Fruit fly (Drosophila melanogaster): Measurements from ENCODE around the gene CG7924.

DNA sequence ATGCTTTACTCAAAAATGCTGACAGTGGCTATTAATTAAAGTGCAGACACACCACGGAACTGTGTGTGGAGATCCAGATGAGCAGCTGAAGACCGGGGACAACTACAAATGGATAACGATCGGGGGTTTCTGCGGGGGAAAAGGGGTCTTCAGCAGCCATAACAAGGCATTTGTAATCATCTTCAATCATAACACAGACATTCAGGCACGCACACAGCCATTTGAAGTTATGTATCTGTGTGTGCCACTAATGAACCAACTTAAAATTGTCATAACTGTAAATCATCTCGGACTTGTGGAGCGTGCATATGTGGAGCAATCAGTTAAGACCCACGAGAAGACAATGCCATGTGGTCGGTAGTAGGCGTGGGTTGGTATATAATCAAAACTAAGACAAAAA is 48.9 kb downstream of the CG7924 start:
- TF ChIP-seq EcR (GFP tag; optimal IDR thresholded peaks at IDR 0.05) (no peak), CG8478 (optimal IDR thresholded peaks at IDR 0.05) (no peak), psq (optimal IDR thresholded peaks at IDR 0.05) (no peak), pan (optimal IDR thresholded peaks at IDR 0.05) (no peak), usp (GFP tag; optimal IDR thresholded peaks at IDR 0.05) (no peak), Dll (optimal IDR thresholded peaks at IDR 0.05) (no peak)
